Worm (Caenorhabditis elegans) whole organism, L1 larva: ENCODE measurements around the gene C33H5.1.

Source experiments
- C16A3.4 ChIP-seq: fragments of 150-350 bp; optimal IDR thresholded peaks from 2 replicates; lab custom pipeline; 2014; ENCODE audit warnings: missing biosample characterization, missing genetic modification characterization
- Y116A8C.19 ChIP-seq: sonication (generic microtip); optimal IDR thresholded peaks from 2 replicates; lab custom pipeline; 2016; ENCODE audit warnings: missing compliant biosample characterization, missing genetic modification characterization, borderline replicate concordance
- aha-1 ChIP-seq: fragments of 150-350 bp; optimal IDR thresholded peaks from 2 replicates; lab custom pipeline; 2014; ENCODE audit warnings: missing biosample characterization, missing genetic modification characterization
- alr-1 ChIP-seq: fragments of 200-800 bp; sonication (Bioruptor generic); optimal IDR thresholded peaks from 2 replicates; lab custom pipeline; 2018; ENCODE audit warnings: borderline replicate concordance, mild to moderate bottlenecking, missing genetic modification characterization, missing compliant biosample characterization
- blmp-1 ChIP-seq: fragments of 150-350 bp; optimal IDR thresholded peaks from 2 replicates; lab custom pipeline; 2014; ENCODE audit warnings: missing biosample characterization, missing genetic modification characterization
- ceh-63 ChIP-seq: fragments of 200-800 bp; sonication (Bioruptor generic); optimal IDR thresholded peaks from 2 replicates; lab custom pipeline; 2018; ENCODE audit warnings: mild to moderate bottlenecking, missing genetic modification characterization, missing compliant biosample characterization
- ceh-90 ChIP-seq: sonication (generic microtip); optimal IDR thresholded peaks from 2 replicates; lab custom pipeline; 2016; ENCODE audit warnings: missing genetic modification characterization, missing compliant biosample characterization
- ces-1 ChIP-seq: fragments of 150-350 bp; optimal IDR thresholded peaks from 2 replicates; lab custom pipeline; 2014; ENCODE audit warnings: missing biosample characterization, missing genetic modification reagents, missing genetic modification characterization
- dpl-1 ChIP-seq, 3 experiments: fragments of 150-350 bp in 2 of 3; sonication (generic microtip) in 1 of 3; optimal IDR thresholded peaks; 2 replicates each; lab custom pipeline; 2014 to 2017; ENCODE audit warnings: missing biosample characterization in 3 of 3, missing genetic modification characterization in 3 of 3, missing genetic modification reagents in 3 of 3
- efl-1 ChIP-seq, 4 experiments: fragments of 150-350 bp; optimal IDR thresholded peaks in 3 of 4; peaks in 1 of 4; 1 replicate in 1 of 4; 2 replicates in 3 of 4; lab custom pipeline; 2014; ENCODE audit warnings: missing biosample characterization in 2 of 4, missing genetic modification characterization in 2 of 4, missing genetic modification reagents in 2 of 4
- elt-2 ChIP-seq: sonication (generic microtip); optimal IDR thresholded peaks from 2 replicates; lab custom pipeline; 2016; ENCODE audit warnings: missing genetic modification characterization, mild to moderate bottlenecking, inconsistent platforms, missing compliant biosample characterization, missing genetic modification reagents
- elt-3 ChIP-seq, 6 experiments: fragments of 150-350 bp in 1 of 6; sonication (generic microtip); optimal IDR thresholded peaks; 2 replicates each; lab custom pipeline; 2017 to 2018; ENCODE audit warnings: missing biosample characterization in 6 of 6, missing genetic modification characterization in 6 of 6, inconsistent platforms in 1 of 6
- ets-5 ChIP-seq: fragments of 200-800 bp; sonication (Bioruptor generic); IDR thresholded peaks from 2 replicates; pipeline ENCODE4 v1.3.6; 2022; ENCODE audit warnings: missing genetic modification characterization, missing compliant biosample characterization
- fkh-8 ChIP-seq: sonication (generic microtip); optimal IDR thresholded peaks from 2 replicates; lab custom pipeline; 2016; ENCODE audit warnings: mild to moderate bottlenecking, missing genetic modification characterization, missing compliant biosample characterization
- hlh-17 ChIP-seq: fragments of 200-800 bp; sonication (Bioruptor generic); optimal IDR thresholded peaks from 2 replicates; lab custom pipeline; 2018; ENCODE audit warnings: missing genetic modification characterization, mild to moderate bottlenecking, missing compliant biosample characterization, moderate library complexity, borderline replicate concordance
- hpl-2 ChIP-seq: fragments of 150-350 bp; optimal IDR thresholded peaks from 2 replicates; lab custom pipeline; 2014; ENCODE audit warnings: missing biosample characterization, missing genetic modification reagents, missing genetic modification characterization
- jun-1 ChIP-seq: fragments of 150-350 bp; optimal IDR thresholded peaks from 2 replicates; lab custom pipeline; 2014; ENCODE audit warnings: missing biosample characterization, missing genetic modification reagents, missing genetic modification characterization
- lin-14 ChIP-seq: fragments of 200-800 bp; sonication (Bioruptor generic); optimal IDR thresholded peaks from 2 replicates; lab custom pipeline; 2018; ENCODE audit warnings: mild to moderate bottlenecking, missing genetic modification characterization, moderate library complexity, missing compliant biosample characterization
- lin-35 ChIP-seq, 2 experiments: fragments of 150-350 bp; optimal IDR thresholded peaks; 2 replicates each; lab custom pipeline; 2014; ENCODE audit warnings: missing biosample characterization in 2 of 2, missing genetic modification characterization in 2 of 2, missing genetic modification reagents in 2 of 2
- lsy-2 ChIP-seq, 2 experiments: fragments of 150-350 bp; optimal IDR thresholded peaks; 2 replicates each; lab custom pipeline; 2014; ENCODE audit warnings: missing biosample characterization in 2 of 2, missing genetic modification characterization in 2 of 2
- mab-9 ChIP-seq: fragments of 200-800 bp; sonication (Bioruptor generic); IDR thresholded peaks from 2 replicates; pipeline ENCODE4 v1.3.6; 2022; ENCODE audit warnings: missing genetic modification reagents, missing genetic modification characterization, missing compliant biosample characterization
- mdl-1 ChIP-seq, 2 experiments: fragments of 150-350 bp; optimal IDR thresholded peaks; 2 replicates each; lab custom pipeline; 2014 to 2017; ENCODE audit warnings: missing biosample characterization in 2 of 2, missing genetic modification characterization in 2 of 2, inconsistent platforms in 1 of 2
- mef-2 ChIP-seq: fragments of 150-350 bp; optimal IDR thresholded peaks from 2 replicates; lab custom pipeline; 2014; ENCODE audit warnings: missing biosample characterization, missing genetic modification characterization
- mep-1 ChIP-seq: fragments of 150-350 bp; optimal IDR thresholded peaks from 2 replicates; lab custom pipeline; 2014; ENCODE audit warnings: missing biosample characterization, missing genetic modification characterization
- nhr-11 ChIP-seq: fragments of 150-350 bp; optimal IDR thresholded peaks from 2 replicates; lab custom pipeline; 2014; ENCODE audit warnings: missing biosample characterization, missing genetic modification characterization
- nhr-19 ChIP-seq: fragments of 200-800 bp; sonication (Bioruptor generic); conservative IDR thresholded peaks from 2 replicates; pipeline ENCODE4 v1.3.6; 2022; ENCODE audit warnings: missing genetic modification characterization, missing compliant biosample characterization
- nhr-20 ChIP-seq: sonication (generic microtip); optimal IDR thresholded peaks from 2 replicates; lab custom pipeline; 2016; ENCODE audit warnings: mild to moderate bottlenecking, missing genetic modification characterization, missing compliant biosample characterization
- nhr-237 ChIP-seq: fragments of 150-350 bp; optimal IDR thresholded peaks from 2 replicates; lab custom pipeline; 2014; ENCODE audit warnings: missing biosample characterization, missing genetic modification characterization
- nhr-28 ChIP-seq: fragments of 150-350 bp; optimal IDR thresholded peaks from 2 replicates; lab custom pipeline; 2014; ENCODE audit warnings: missing biosample characterization, missing genetic modification characterization
- nhr-71 ChIP-seq: sonication (generic microtip); optimal IDR thresholded peaks from 2 replicates; lab custom pipeline; 2016; ENCODE audit warnings: mild to moderate bottlenecking, missing genetic modification characterization, moderate library complexity, missing compliant biosample characterization
- nhr-76 ChIP-seq: sonication (generic microtip); optimal IDR thresholded peaks from 2 replicates; lab custom pipeline; 2017; ENCODE audit warnings: missing biosample characterization, missing genetic modification characterization
- nhr-77 ChIP-seq: fragments of 150-350 bp; optimal IDR thresholded peaks from 2 replicates; lab custom pipeline; 2014; ENCODE audit warnings: missing biosample characterization, missing genetic modification characterization
- nhr-84 ChIP-seq: sonication (generic microtip); optimal IDR thresholded peaks from 2 replicates; lab custom pipeline; 2017; ENCODE audit warnings: missing biosample characterization, missing genetic modification characterization
- nhr-85 ChIP-seq: sonication (generic microtip); peaks from one replicate; lab custom pipeline; 2016; ENCODE audit warnings: missing genetic modification characterization, inconsistent platforms, missing compliant biosample characterization
- pax-3 ChIP-seq: fragments of 200-800 bp; sonication (Bioruptor generic); optimal IDR thresholded peaks from 2 replicates; lab custom pipeline; 2018; ENCODE audit warnings: mild to moderate bottlenecking, missing genetic modification characterization, moderate library complexity, missing compliant biosample characterization
- pqm-1 ChIP-seq: sonication (generic microtip); optimal IDR thresholded peaks from 3 replicates; lab custom pipeline; 2017; ENCODE audit warnings: missing biosample characterization, missing genetic modification characterization
- skn-1 ChIP-seq: fragments of 150-350 bp; optimal IDR thresholded peaks from 2 replicates; lab custom pipeline; 2014; ENCODE audit warnings: missing biosample characterization, missing genetic modification characterization
- snpc-4 ChIP-seq: fragments of 150-350 bp; optimal IDR thresholded peaks from 2 replicates; lab custom pipeline; 2014; ENCODE audit warnings: missing biosample characterization, missing genetic modification characterization
- snu-23 ChIP-seq: sonication (generic microtip); optimal IDR thresholded peaks from 2 replicates; lab custom pipeline; 2016; ENCODE audit warnings: missing genetic modification characterization, missing compliant biosample characterization
- sptf-1 ChIP-seq: fragments of 150-350 bp; optimal IDR thresholded peaks from 2 replicates; lab custom pipeline; 2014; ENCODE audit warnings: missing biosample characterization, missing genetic modification characterization
- sup-37 ChIP-seq: fragments of 200-800 bp; sonication (Bioruptor generic); optimal IDR thresholded peaks from 2 replicates; lab custom pipeline; 2018; ENCODE audit warnings: mild to moderate bottlenecking, missing genetic modification characterization, missing compliant biosample characterization
- swsn-7 ChIP-seq: sonication (generic microtip); optimal IDR thresholded peaks from 2 replicates; lab custom pipeline; 2016; ENCODE audit warnings: missing genetic modification characterization, missing compliant biosample characterization
- unc-130 ChIP-seq: fragments of 150-350 bp; optimal IDR thresholded peaks from 2 replicates; lab custom pipeline; 2017; ENCODE audit warnings: missing biosample characterization, missing genetic modification characterization, inconsistent platforms
- unc-30 ChIP-seq: sonication (generic microtip); optimal IDR thresholded peaks from 2 replicates; lab custom pipeline; 2017; ENCODE audit warnings: missing biosample characterization, missing genetic modification characterization
- unc-62 ChIP-seq: fragments of 150-350 bp; optimal IDR thresholded peaks from 2 replicates; lab custom pipeline; 2014; ENCODE audit warnings: missing biosample characterization, missing genetic modification reagents, missing genetic modification characterization
- unc-86 ChIP-seq: sonication (generic microtip); optimal IDR thresholded peaks from 2 replicates; lab custom pipeline; 2016; ENCODE audit warnings: missing genetic modification characterization, missing compliant biosample characterization
- vab-15 ChIP-seq: sonication (generic microtip); optimal IDR thresholded peaks from 2 replicates; lab custom pipeline; 2017; ENCODE audit warnings: missing genotype, mild to moderate bottlenecking, missing genetic modification characterization, missing compliant biosample characterization
- xbp-1 ChIP-seq: sonication (generic microtip); optimal IDR thresholded peaks from 2 replicates; lab custom pipeline; 2016; ENCODE audit warnings: missing genetic modification characterization, missing compliant biosample characterization
- ztf-11 ChIP-seq, 2 experiments: sonication (generic microtip); optimal IDR thresholded peaks; 2 replicates each; lab custom pipeline; 2016 to 2017; ENCODE audit warnings: missing genetic modification characterization in 2 of 2, missing biosample characterization in 1 of 2, missing compliant biosample characterization in 1 of 2

The C33H5.1 gene

ce11 chrIV:7829275-7829938, 20.7 kb downstream of the C33H5.1 start, which contains the start of gene C06A6.4:
C06A6.4 (minus strand) TSS chrIV:7829298.
- no peak for TF ChIP-seq nhr-28 (tag; lab: Kevin White, UChicago)
- TF ChIP-seq lin-14 (GFP tag; lab: Kevin White, UChicago): peak; percentile 34
- TF ChIP-seq blmp-1 (tag; lab: Kevin White, UChicago): peak; percentile 49
- TF ChIP-seq nhr-85 (tag; lab: Kevin White, UChicago): peak; percentile 35
- TF ChIP-seq Y116A8C.19 (tag; lab: Kevin White, UChicago): no peak
- peak; percentile 14 for TF ChIP-seq elt-2 (tag; lab: Kevin White, UChicago)
- peak in 1 of 2 experiments; percentile 36 for TF ChIP-seq lin-35 (GFP tag; optimal IDR thresholded peaks at IDR 0.05; lab: Kevin White, UChicago)
- no peak for TF ChIP-seq nhr-76
- peak in 2 of 6 experiments; percentile 14 to 60 for TF ChIP-seq elt-3 (tag; optimal IDR thresholded peaks at IDR 0.05; lab: Kevin White, UChicago)
- no peak for TF ChIP-seq nhr-71
- peak; percentile 10 for TF ChIP-seq nhr-20 (tag; lab: Kevin White, UChicago)

ce11 chrIV:7830151-7830550, 21.4 kb downstream of the C33H5.1 start, which contains the start of gene mvb-12:
mvb-12 (plus strand) TSS chrIV:7830525.
- TF ChIP-seq aha-1 (tag; lab: Kevin White, UChicago) (no peak), fkh-8 (tag; lab: Kevin White, UChicago) (peak; percentile 60), nhr-237 (tag; lab: Kevin White, UChicago) (no peak), skn-1 (no peak), unc-30 (tag; lab: Kevin White, UChicago) (no peak), unc-86 (tag; lab: Kevin White, UChicago) (no peak), mef-2 (tag; lab: Kevin White, UChicago) (no peak), ztf-11 (tag; optimal IDR thresholded peaks at IDR 0.05; lab: Kevin White, UChicago) (no peak), sup-37 (GFP tag; lab: Kevin White, UChicago) (no peak), blmp-1 (tag; lab: Kevin White, UChicago) (peak; percentile 5), xbp-1 (peak; percentile 9), nhr-28 (tag; lab: Kevin White, UChicago) (no peak), C16A3.4 (tag; lab: Kevin White, UChicago) (peak; percentile 2), nhr-20 (tag; lab: Kevin White, UChicago) (no peak), unc-62 (GFP tag; lab: Kevin White, UChicago) (no peak), nhr-19 (GFP tag; lab: Robert Waterston, UW) (no peak), alr-1 (no peak), pax-3 (tag; lab: Kevin White, UChicago) (no peak), ceh-90 (tag; lab: Kevin White, UChicago) (no peak), hlh-17 (GFP tag; lab: Kevin White, UChicago) (no peak), nhr-77 (tag; lab: Kevin White, UChicago) (peak; percentile 4), ceh-63 (no peak), Y116A8C.19 (tag; lab: Kevin White, UChicago) (no peak), nhr-84 (tag; lab: Kevin White, UChicago) (no peak), mdl-1 (tag; optimal IDR thresholded peaks at IDR 0.05; lab: Kevin White, UChicago) (peak in 1 of 2 experiments; percentile 13), lsy-2 (tag; optimal IDR thresholded peaks at IDR 0.05; lab: Kevin White, UChicago) (peak in 1 of 2 experiments; percentile 46), dpl-1 (GFP tag; optimal IDR thresholded peaks at IDR 0.05; lab: Kevin White, UChicago) (peak in 2 of 3 experiments; percentile 15 to 43), hpl-2 (GFP tag; lab: Kevin White, UChicago) (no peak), jun-1 (tag; lab: Kevin White, UChicago) (no peak), sptf-1 (no peak), vab-15 (tag; lab: Kevin White, UChicago) (no peak), swsn-7 (tag; lab: Kevin White, UChicago) (peak; percentile 13), unc-130 (tag; lab: Kevin White, UChicago) (no peak), ets-5 (GFP tag; lab: Robert Waterston, UW) (no peak), nhr-85 (tag; lab: Kevin White, UChicago) (no peak), efl-1 (optimal IDR thresholded peaks at IDR 0.05; lab: Kevin White, UChicago) (peak; percentile 2 to 5), efl-1 (GFP tag; optimal IDR thresholded peaks at IDR 0.05 in 1 of 2; lab: Kevin White, UChicago) (peak; percentile 31 to 75), nhr-71 (peak; percentile 34), pqm-1 (tag; lab: Kevin White, UChicago) (no peak), ces-1 (GFP tag; lab: Kevin White, UChicago) (no peak), mep-1 (tag; lab: Kevin White, UChicago) (peak; percentile 31), nhr-11 (tag; lab: Kevin White, UChicago) (no peak), snpc-4 (tag; lab: Kevin White, UChicago) (no peak), snu-23 (GFP tag; lab: Kevin White, UChicago) (peak; percentile 29), mab-9 (GFP tag; lab: Robert Waterston, UW) (no peak)
